Fruit fly (Drosophila melanogaster) whole organism, embryonic: ENCODE results near the gene CG9132.

Experiments used
- Atf6 ChIP-seq: fragments of 200-800 bp; sonication (Bioruptor generic); IDR thresholded peaks from 2 replicates; pipeline ENCODE4 v1.3.6; 2022; ENCODE audit warnings: missing biosample characterization, missing genetic modification characterization
- Bteb2 ChIP-seq: fragments of 200-800 bp; sonication (Bioruptor generic); optimal IDR thresholded peaks from 2 replicates; lab custom pipeline; 2016; ENCODE audit warnings: missing biosample characterization, missing genetic modification characterization
- CG10979 ChIP-seq: fragments of 200-800 bp; sonication (Bioruptor generic); optimal IDR thresholded peaks from 2 replicates; lab custom pipeline; 2018; ENCODE audit warnings: missing biosample characterization, mild to moderate bottlenecking, missing genetic modification characterization, moderate library complexity
- CG12299 ChIP-seq: fragments of 200-800 bp; sonication (Bioruptor generic); optimal IDR thresholded peaks from 2 replicates; lab custom pipeline; 2018; ENCODE audit warnings: missing biosample characterization, mild to moderate bottlenecking, missing genetic modification characterization
- CG13424 ChIP-seq: fragments of 200-800 bp; sonication (Bioruptor generic); optimal IDR thresholded peaks from 2 replicates; lab custom pipeline; 2019; ENCODE audit warnings: missing biosample characterization, mild to moderate bottlenecking, missing genetic modification characterization, moderate library complexity
- CG14014 ChIP-seq: fragments of 200-800 bp; sonication (Bioruptor generic); IDR thresholded peaks from 2 replicates; pipeline ENCODE4 v1.3.6; 2022; ENCODE audit warnings: missing biosample characterization, missing genetic modification characterization
- CG14441 ChIP-seq: fragments of 200-800 bp; sonication (Bioruptor generic); IDR thresholded peaks from 2 replicates; pipeline ENCODE4 v1.3.6; 2022; ENCODE audit warnings: missing biosample characterization, missing genetic modification characterization
- CG15269 ChIP-seq: fragments of 200-800 bp; sonication (Bioruptor generic); optimal IDR thresholded peaks from 2 replicates; lab custom pipeline; 2018; ENCODE audit warnings: missing biosample characterization, mild to moderate bottlenecking, missing genetic modification characterization, moderate library complexity
- CG1647 ChIP-seq: fragments of 200-800 bp; sonication (Bioruptor generic); optimal IDR thresholded peaks from 3 replicates; lab custom pipeline; 2016; ENCODE audit warnings: missing biosample characterization, missing genetic modification characterization
- CG17328 ChIP-seq: fragments of 200-800 bp; sonication (Bioruptor generic); IDR thresholded peaks from 2 replicates; pipeline ENCODE4 v1.3.6; 2022; ENCODE audit warnings: missing biosample characterization, missing genetic modification characterization
- CG17359 ChIP-seq: fragments of 200-800 bp; sonication (Bioruptor generic); optimal IDR thresholded peaks from 3 replicates; lab custom pipeline; 2018; ENCODE audit warnings: missing biosample characterization, mild to moderate bottlenecking, missing genetic modification characterization, moderate library complexity
- CG18262 ChIP-seq: fragments of 200-800 bp; optimal IDR thresholded peaks from 3 replicates; lab custom pipeline; 2019; ENCODE audit warnings: missing biosample characterization, mild to moderate bottlenecking, missing genetic modification characterization, moderate library complexity
- CG2712 ChIP-seq: fragments of 200-800 bp; optimal IDR thresholded peaks from 3 replicates; lab custom pipeline; 2019; ENCODE audit warnings: missing biosample characterization, mild to moderate bottlenecking, missing genetic modification characterization, moderate library complexity
- CG32532 ChIP-seq: fragments of 200-800 bp; sonication (Bioruptor generic); IDR thresholded peaks from 2 replicates; pipeline ENCODE4 v1.3.6; 2022; ENCODE audit warnings: missing biosample characterization, missing genetic modification characterization
- CG3407 ChIP-seq: fragments of 200-800 bp; sonication (Bioruptor generic); optimal IDR thresholded peaks from 2 replicates; lab custom pipeline; 2018; ENCODE audit warnings: missing biosample characterization, mild to moderate bottlenecking, missing genetic modification characterization
- CG4282 ChIP-seq: fragments of 200-800 bp; sonication (Bioruptor generic); optimal IDR thresholded peaks from 2 replicates; lab custom pipeline; 2016; ENCODE audit warnings: missing biosample characterization, missing genetic modification characterization
- CG4707 ChIP-seq: fragments of 200-800 bp; sonication (Bioruptor generic); optimal IDR thresholded peaks from 2 replicates; lab custom pipeline; 2018; ENCODE audit warnings: missing biosample characterization, mild to moderate bottlenecking, missing genetic modification characterization, moderate library complexity
- CkIIα-i1 ChIP-seq: fragments of 200-800 bp; sonication (Bioruptor generic); IDR thresholded peaks from 2 replicates; pipeline ENCODE4 v1.3.6; 2022; ENCODE audit warnings: missing biosample characterization, missing genetic modification characterization
- E2f1 ChIP-seq: fragments of 200-800 bp; sonication (Bioruptor generic); IDR thresholded peaks from 2 replicates; pipeline ENCODE4 v1.3.6; 2022; ENCODE audit warnings: missing biosample characterization, missing genetic modification characterization
- Fer3 ChIP-seq: fragments of 200-800 bp; sonication (Bioruptor generic); optimal IDR thresholded peaks from 2 replicates; lab custom pipeline; 2018; ENCODE audit warnings: missing biosample characterization, mild to moderate bottlenecking, missing genetic modification characterization, moderate library complexity
- H15 ChIP-seq: fragments of 200-800 bp; sonication (Bioruptor generic); IDR thresholded peaks from 3 replicates; pipeline ENCODE4 v1.3.6; 2022; ENCODE audit warnings: missing biosample characterization, missing genetic modification characterization
- HLH54F ChIP-seq: fragments of 200-800 bp; sonication (Bioruptor generic); optimal IDR thresholded peaks from 3 replicates; lab custom pipeline; 2016; ENCODE audit warnings: missing biosample characterization, missing genetic modification characterization
- MESR4 ChIP-seq: fragments of 200-800 bp; sonication (Bioruptor generic); optimal IDR thresholded peaks from 2 replicates; lab custom pipeline; 2018; ENCODE audit warnings: missing biosample characterization, mild to moderate bottlenecking, missing genetic modification characterization, moderate library complexity
- Oaz ChIP-seq: fragments of 200-800 bp; sonication (Bioruptor generic); IDR thresholded peaks from 2 replicates; pipeline ENCODE4 v1.3.6; 2022; ENCODE audit warnings: missing biosample characterization, missing genetic modification characterization
- Optix ChIP-seq: fragments of 200-800 bp; sonication (Bioruptor generic); IDR thresholded peaks from 3 replicates; pipeline ENCODE4 v1.3.6; 2022; ENCODE audit warnings: missing biosample characterization, missing genetic modification characterization
- Pdp1 ChIP-seq, 2 experiments: fragments of 200-800 bp; sonication (Bioruptor generic); optimal IDR thresholded peaks; 3 replicates each; lab custom pipeline; 2016; ENCODE audit warnings: missing biosample characterization in 2 of 2, missing genetic modification characterization in 2 of 2, mild to moderate bottlenecking in 1 of 2, moderate library complexity in 1 of 2
- Rfx ChIP-seq: fragments of 200-800 bp; sonication (Bioruptor generic); IDR thresholded peaks from 2 replicates; pipeline ENCODE4 v1.3.6; 2022; ENCODE audit warnings: missing biosample characterization, missing genetic modification characterization
- Rx ChIP-seq: fragments of 200-800 bp; sonication (Bioruptor generic); IDR thresholded peaks from 2 replicates; pipeline ENCODE4 v1.3.6; 2022; ENCODE audit warnings: missing biosample characterization, missing genetic modification characterization
- Sin3A ChIP-seq: fragments of >200 bp; optimal IDR thresholded peaks from 2 replicates; lab custom pipeline; 2018
- Sox100B ChIP-seq: fragments of 200-800 bp; sonication (Bioruptor generic); optimal IDR thresholded peaks from 3 replicates; lab custom pipeline; 2018; ENCODE audit warnings: missing biosample characterization, mild to moderate bottlenecking, missing genetic modification characterization
- Xrp1 ChIP-seq: fragments of 200-800 bp; sonication (Bioruptor generic); IDR thresholded peaks from 2 replicates; pipeline ENCODE4 v1.3.6; 2022; ENCODE audit warnings: missing biosample characterization, missing genetic modification characterization
- ato ChIP-seq: fragments of 200-800 bp; sonication (Bioruptor generic); IDR thresholded peaks from 2 replicates; pipeline ENCODE4 v1.3.6; 2022; ENCODE audit warnings: missing biosample characterization, missing genetic modification characterization; ENCODE audit not compliant: partially characterized antibody
- bcd ChIP-seq: fragments of 200-800 bp; sonication (Bioruptor generic); optimal IDR thresholded peaks from 2 replicates; lab custom pipeline; 2017; ENCODE audit warnings: missing biosample characterization, mild to moderate bottlenecking, missing genetic modification characterization
- chif ChIP-seq, 2 experiments: fragments of 200-800 bp; sonication (Bioruptor generic); optimal IDR thresholded peaks; 3 replicates each; lab custom pipeline; 2016; ENCODE audit warnings: missing biosample characterization in 2 of 2, missing genetic modification characterization in 2 of 2
- chn ChIP-seq: fragments of 200-800 bp; sonication (Bioruptor generic); optimal IDR thresholded peaks from 2 replicates; lab custom pipeline; 2016; ENCODE audit warnings: missing biosample characterization, missing genetic modification characterization
- crc ChIP-seq: fragments of 200-800 bp; sonication (Bioruptor generic); optimal IDR thresholded peaks from 2 replicates; lab custom pipeline; 2016; ENCODE audit warnings: missing biosample characterization, missing genetic modification characterization
- dmrt99B ChIP-seq: fragments of 200-800 bp; sonication (Bioruptor generic); optimal IDR thresholded peaks from 2 replicates; lab custom pipeline; 2018; ENCODE audit warnings: missing biosample characterization, mild to moderate bottlenecking, missing genetic modification characterization, moderate library complexity
- ftz-f1 ChIP-seq: fragments of 200-800 bp; sonication (Bioruptor generic); optimal IDR thresholded peaks from 2 replicates; lab custom pipeline; 2016; ENCODE audit warnings: missing biosample characterization, missing genetic modification characterization
- grau ChIP-seq: fragments of 200-800 bp; optimal IDR thresholded peaks from 3 replicates; lab custom pipeline; 2019; ENCODE audit warnings: missing biosample characterization, mild to moderate bottlenecking, missing genetic modification characterization, moderate library complexity
- gsb-n ChIP-seq: fragments of 200-800 bp; sonication (Bioruptor generic); optimal IDR thresholded peaks from 3 replicates; lab custom pipeline; 2018; ENCODE audit warnings: missing biosample characterization, mild to moderate bottlenecking, missing genetic modification characterization
- gt ChIP-seq: fragments of 200-800 bp; sonication (Bioruptor generic); IDR thresholded peaks from 2 replicates; pipeline ENCODE4 v1.3.6; 2022; ENCODE audit warnings: missing biosample characterization, missing genetic modification characterization
- hkb ChIP-seq, 2 experiments: fragments of 200-800 bp in 1 of 2; fragments of >200 bp in 1 of 2; sonication (Bioruptor generic) in 1 of 2; IDR thresholded peaks in 1 of 2; optimal IDR thresholded peaks in 1 of 2; 2 replicates each; pipeline versions ENCODE4 v1.3.6 to Lab custom; 2017 to 2022; ENCODE audit warnings: missing biosample characterization in 1 of 2, missing genetic modification characterization in 1 of 2
- lmd ChIP-seq: fragments of 200-800 bp; sonication (Bioruptor generic); IDR thresholded peaks from 2 replicates; pipeline ENCODE4 v1.3.6; 2022; ENCODE audit warnings: missing biosample characterization, missing genetic modification characterization
- oc ChIP-seq: fragments of 200-800 bp; sonication (Bioruptor generic); optimal IDR thresholded peaks from 2 replicates; lab custom pipeline; 2018; ENCODE audit warnings: missing biosample characterization, mild to moderate bottlenecking, missing genetic modification characterization, moderate library complexity
- prd ChIP-seq, 3 experiments: fragments of >200 bp in 2 of 3; fragments of 200-800 bp in 1 of 3; sonication (Bioruptor generic) in 1 of 3; optimal IDR thresholded peaks in 2 of 3; IDR thresholded peaks in 1 of 3; 2 replicates in 2 of 3; 3 replicates in 1 of 3; pipeline versions ENCODE4 v1.3.6 to Lab custom; 2017 to 2022; ENCODE audit warnings: missing biosample characterization in 1 of 3, missing genetic modification characterization in 1 of 3
- pum ChIP-seq: fragments of 200-800 bp; sonication (Bioruptor generic); optimal IDR thresholded peaks from 2 replicates; lab custom pipeline; 2016; ENCODE audit warnings: missing biosample characterization, missing genetic modification characterization
- ranshi ChIP-seq: fragments of 200-800 bp; sonication (Bioruptor generic); IDR thresholded peaks from 2 replicates; pipeline ENCODE4 v1.3.6; 2022; ENCODE audit warnings: missing biosample characterization, missing genetic modification characterization
- row ChIP-seq: fragments of 200-800 bp; sonication (Bioruptor generic); IDR thresholded peaks from 3 replicates; pipeline ENCODE4 v1.3.6; 2022; ENCODE audit warnings: missing biosample characterization, missing genetic modification characterization
- sens ChIP-seq: fragments of 200-800 bp; sonication (Bioruptor generic); peaks from one replicate; lab custom pipeline; 2016; ENCODE audit warnings: missing biosample characterization, missing genetic modification characterization
- seq ChIP-seq: fragments of 200-800 bp; sonication (Bioruptor generic); IDR thresholded peaks from 2 replicates; pipeline ENCODE4 v1.3.6; 2022; ENCODE audit warnings: missing biosample characterization, missing genetic modification characterization

The CG9132 gene

DNA sequence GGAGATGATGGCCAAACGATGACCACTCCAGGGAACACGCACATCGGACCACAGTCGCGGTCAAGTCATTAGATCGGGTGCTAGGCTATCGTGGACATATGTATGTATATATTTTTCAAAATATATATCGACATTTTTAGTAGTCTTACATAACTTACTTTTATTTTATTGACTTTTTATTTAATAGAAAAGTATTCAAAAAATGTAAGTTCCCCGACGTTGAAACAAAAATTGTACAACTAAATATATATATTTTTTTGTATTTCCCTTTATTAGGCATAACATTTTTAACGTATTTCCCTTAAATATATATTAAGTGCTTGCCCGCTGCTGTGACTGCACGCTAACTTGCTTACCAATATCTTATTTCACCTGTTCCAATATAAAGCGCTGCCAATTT lies 14.7 kb upstream of the CG9132 start (continued):
- no peak for TF ChIP-seq MESR4 (GFP tag; lab: Kevin White, UChicago)
- TF ChIP-seq Atf6 (GFP tag; lab: Robert Waterston, UW), result 0 out of 2 replicates have a peak, but pooled peaks have one; percentile 23
- TF ChIP-seq dmrt99B (tag; lab: Kevin White, UChicago), result peak; percentile 55
- TF ChIP-seq seq (GFP tag; lab: Robert Waterston, UW), result peak; percentile 39; the same call in 1 of the 2 replicates
- no peak for TF ChIP-seq CG1647 (GFP tag; lab: Kevin White, UChicago)
- no peak for TF ChIP-seq hkb (optimal IDR thresholded peaks at IDR 0.05; lab: Kevin White, UChicago)
- 0 out of 2 replicates have a peak, but pooled peaks have one; percentile 36 for TF ChIP-seq hkb (GFP tag; IDR thresholded peaks at IDR 0.05; lab: Robert Waterston, UW)
- peak; percentile 57 for TF ChIP-seq row (GFP tag; lab: Robert Waterston, UW)
- TF ChIP-seq oc (tag; lab: Kevin White, UChicago), result no peak
- TF ChIP-seq Rx (GFP tag; lab: Robert Waterston, UW), result peak; percentile 28; the same call in 1 of the 2 replicates
- TF ChIP-seq CG18262 (tag; lab: Kevin White, UChicago), result peak; percentile 39
- peak; percentile 8 for TF ChIP-seq CG17359 (tag; lab: Kevin White, UChicago)
- 0 out of 2 replicates have a peak, but pooled peaks have one; percentile 11 for TF ChIP-seq lmd
- TF ChIP-seq CkIIα-i1, result no peak
- no peak for TF ChIP-seq Bteb2 (GFP tag; lab: Kevin White, UChicago)
- no peak for TF ChIP-seq Fer3 (tag; lab: Kevin White, UChicago)
- TF ChIP-seq Xrp1 (GFP tag; lab: Robert Waterston, UW), result peak; percentile 9; the same call in 1 of the 2 replicates
- peak; percentile 15 for TF ChIP-seq CG13424
- TF ChIP-seq CG2712 (tag; lab: Kevin White, UChicago), result peak; percentile 13
- TF ChIP-seq CG10979 (tag; lab: Kevin White, UChicago), result peak; percentile 22
- TF ChIP-seq Sox100B (GFP tag; lab: Kevin White, UChicago), result peak; percentile 59
- no peak for TF ChIP-seq ato (GFP tag; lab: Robert Waterston, UW)
- no peak for TF ChIP-seq CG32532 (GFP tag; lab: Robert Waterston, UW)
- TF ChIP-seq crc (GFP tag; lab: Kevin White, UChicago), result no peak
- TF ChIP-seq grau (tag; lab: Kevin White, UChicago), result peak; percentile 13
- TF ChIP-seq CG3407 (GFP tag; lab: Kevin White, UChicago), result no peak
- 0 out of 2 replicates have a peak, but pooled peaks have one; percentile 9 for TF ChIP-seq Rfx (GFP tag; lab: Robert Waterston, UW)
- no peak for TF ChIP-seq prd (optimal IDR thresholded peaks at IDR 0.05; lab: Kevin White, UChicago)
- TF ChIP-seq prd (GFP tag; IDR thresholded peaks at IDR 0.05; lab: Robert Waterston, UW), result peak; percentile 28; the same call in 1 of the 3 replicates
- TF ChIP-seq H15 (GFP tag; lab: Robert Waterston, UW), result no peak
- no peak for TF ChIP-seq CG4707 (GFP tag; lab: Kevin White, UChicago)
- TF ChIP-seq Pdp1 (GFP tag; optimal IDR thresholded peaks at IDR 0.05; lab: Kevin White, UChicago), result peak in 1 of 2 experiments; percentile 8
- TF ChIP-seq chn, result no peak
- peak; percentile 28; the same call in 1 of the 2 replicates for TF ChIP-seq ranshi
- TF ChIP-seq CG15269 (tag; lab: Kevin White, UChicago), result peak; percentile 9

dm6 chrX:16814351-16814750 lies 13.8 kb upstream of the CG9132 start:
- no peak for TF ChIP-seq HLH54F (GFP tag; lab: Kevin White, UChicago)
- TF ChIP-seq CG14441 (GFP tag; lab: Robert Waterston, UW), result peak; percentile 32; the same call in 1 of the 2 replicates
- TF ChIP-seq Optix, result no peak
- TF ChIP-seq gt (GFP tag; lab: Robert Waterston, UW), result no peak
- no peak for TF ChIP-seq Sin3A (lab: Kevin White, UChicago)
- no peak for TF ChIP-seq Oaz (GFP tag; lab: Robert Waterston, UW)
- no peak for TF ChIP-seq pum (GFP tag; lab: Kevin White, UChicago)
- TF ChIP-seq E2f1, result no peak
- TF ChIP-seq gsb-n (tag; lab: Kevin White, UChicago), result no peak
- TF ChIP-seq bcd (GFP tag; lab: Kevin White, UChicago), result peak; percentile 2
- TF ChIP-seq prd (optimal IDR thresholded peaks at IDR 0.05; lab: Kevin White, UChicago), result no peak
- 0 out of 3 replicates have a peak, but pooled peaks have one; percentile 12 for TF ChIP-seq prd (GFP tag; IDR thresholded peaks at IDR 0.05; lab: Robert Waterston, UW)
- no peak for TF ChIP-seq chif (GFP tag; optimal IDR thresholded peaks at IDR 0.05; lab: Kevin White, UChicago)
- peak; percentile 76 for TF ChIP-seq sens (GFP tag; lab: Kevin White, UChicago)
- TF ChIP-seq CG4282 (GFP tag; lab: Kevin White, UChicago), result no peak
- TF ChIP-seq CG14014 (GFP tag; lab: Robert Waterston, UW), result no peak
- TF ChIP-seq CG12299, result no peak
- no peak for TF ChIP-seq CG17328 (GFP tag; lab: Robert Waterston, UW)
- no peak for TF ChIP-seq ftz-f1 (GFP tag; lab: Kevin White, UChicago)
- peak; percentile 3 for TF ChIP-seq CG17359 (tag; lab: Kevin White, UChicago)
